Worm (Caenorhabditis elegans): Measurements from ENCODE around the gene elo-9.

ce11 chrII:14964877-14965276 lies 969 bp upstream of the elo-9 start:
- no peak for TF ChIP-seq snpc-4 (tag; optimal IDR thresholded peaks at IDR 0.05)
- TF ChIP-seq lin-39 (tag; optimal IDR thresholded peaks at IDR 0.05) = no peak
- TF ChIP-seq nhr-84 (tag; optimal IDR thresholded peaks at IDR 0.05) = no peak
- no peak for TF ChIP-seq ceh-82 (tag; optimal IDR thresholded peaks at IDR 0.05)
- TF ChIP-seq hpl-2 (GFP tag; optimal IDR thresholded peaks at IDR 0.05) = no peak
- TF ChIP-seq ztf-11 (tag; optimal IDR thresholded peaks at IDR 0.05) = no peak
- no peak for TF ChIP-seq lin-13 (GFP tag; optimal IDR thresholded peaks at IDR 0.05)

Data from whole organism, L1 larva.